Worm (Caenorhabditis elegans) whole organism, L3 larva: ENCODE results near the gene C46F4.3.
A peak's percentile ranks its signal among the peaks of the same experiment; 100 is the strongest.

Experiments used
- ama-1 ChIP-seq: fragments of 150-350 bp; optimal IDR thresholded peaks from 2 replicates; lab custom pipeline; 2018
- ceh-28 ChIP-seq: fragments of 150-350 bp; optimal IDR thresholded peaks from 2 replicates; lab custom pipeline; 2014; ENCODE audit warnings: missing biosample characterization, missing genetic modification reagents, missing genetic modification characterization
- egl-27 ChIP-seq: sonication (generic microtip); optimal IDR thresholded peaks from 4 replicates; lab custom pipeline; 2017; ENCODE audit warnings: missing biosample characterization, missing genetic modification reagents, missing genetic modification characterization
- elt-3 ChIP-seq, 3 experiments: fragments of 150-350 bp in 1 of 3; sonication (generic microtip) in 2 of 3; optimal IDR thresholded peaks; 2 replicates in 2 of 3; 4 replicates in 1 of 3; lab custom pipeline; 2014 to 2017; ENCODE audit warnings: missing biosample characterization in 3 of 3, missing genetic modification characterization in 3 of 3
- fos-1 ChIP-seq: fragments of 150-350 bp; optimal IDR thresholded peaks from 2 replicates; lab custom pipeline; 2014; ENCODE audit warnings: missing biosample characterization, missing genetic modification characterization
- lin-39 ChIP-seq: fragments of 150-350 bp; optimal IDR thresholded peaks from 2 replicates; lab custom pipeline; 2018; ENCODE audit warnings: missing biosample characterization, missing genetic modification reagents, missing genetic modification characterization
- mml-1 ChIP-seq: fragments of 150-350 bp; sonication (generic microtip); optimal IDR thresholded peaks from 3 replicates; lab custom pipeline; 2014; ENCODE audit warnings: missing biosample characterization, missing genetic modification characterization
- nhr-76 ChIP-seq: fragments of 150-350 bp; sonication (generic microtip); optimal IDR thresholded peaks from 5 replicates; lab custom pipeline; 2014; ENCODE audit warnings: missing biosample characterization, missing genetic modification characterization
- pqm-1 ChIP-seq: fragments of 150-350 bp; optimal IDR thresholded peaks from 2 replicates; lab custom pipeline; 2017; ENCODE audit warnings: missing biosample characterization, missing genetic modification characterization, inconsistent platforms
- unc-39 ChIP-seq: sonication (generic microtip); optimal IDR thresholded peaks from 4 replicates; lab custom pipeline; 2017; ENCODE audit warnings: missing biosample characterization, missing genetic modification characterization
- unc-62 ChIP-seq: fragments of 150-350 bp; sonication (generic microtip); optimal IDR thresholded peaks from 4 replicates; lab custom pipeline; 2014; ENCODE audit warnings: missing biosample characterization, missing genetic modification reagents, missing genetic modification characterization
- zag-1 ChIP-seq: fragments of 150-350 bp; optimal IDR thresholded peaks from 2 replicates; lab custom pipeline; 2014; ENCODE audit warnings: missing biosample characterization, missing genetic modification characterization

DNA sequence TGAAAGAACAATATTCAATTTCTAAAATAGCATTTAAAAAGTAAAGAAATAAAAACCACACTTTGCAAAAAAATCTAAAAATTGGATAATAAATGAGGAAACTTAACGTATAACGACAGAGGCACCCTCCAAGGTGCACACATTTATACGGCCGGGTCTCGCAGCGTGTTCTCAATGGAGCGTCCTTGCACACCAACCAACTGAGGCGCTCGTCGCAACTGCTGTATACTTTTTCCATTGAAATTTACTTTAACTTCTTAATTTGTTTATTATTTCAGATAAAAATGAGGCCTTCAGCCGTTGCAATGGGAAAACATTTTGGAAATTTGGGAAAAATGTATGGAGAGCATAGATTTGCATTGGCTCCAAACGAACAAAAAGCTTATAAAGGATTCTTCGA is 17.6 kb downstream of the C46F4.3 start, which contains the start of the genes R07E4.5 and R07E4.3:
- TF ChIP-seq elt-3 (tag; optimal IDR thresholded peaks at IDR 0.05; lab: Kevin White, UChicago) (no peak), lin-39 (tag; lab: Kevin White, UChicago) (peak; percentile 91), mml-1 (no peak), nhr-76 (no peak), egl-27 (tag; lab: Kevin White, UChicago) (no peak), zag-1 (no peak), fos-1 (tag; lab: Kevin White, UChicago) (no peak), ama-1 (lab: Kevin White, UChicago) (no peak), pqm-1 (tag; lab: Kevin White, UChicago) (peak; percentile 39), unc-62 (GFP tag; lab: Kevin White, UChicago) (no peak), ceh-28 (tag; lab: Kevin White, UChicago) (no peak), unc-39 (tag; lab: Kevin White, UChicago) (no peak)
